Worm (Caenorhabditis elegans): ENCODE results near the gene malt-1.

DNA sequence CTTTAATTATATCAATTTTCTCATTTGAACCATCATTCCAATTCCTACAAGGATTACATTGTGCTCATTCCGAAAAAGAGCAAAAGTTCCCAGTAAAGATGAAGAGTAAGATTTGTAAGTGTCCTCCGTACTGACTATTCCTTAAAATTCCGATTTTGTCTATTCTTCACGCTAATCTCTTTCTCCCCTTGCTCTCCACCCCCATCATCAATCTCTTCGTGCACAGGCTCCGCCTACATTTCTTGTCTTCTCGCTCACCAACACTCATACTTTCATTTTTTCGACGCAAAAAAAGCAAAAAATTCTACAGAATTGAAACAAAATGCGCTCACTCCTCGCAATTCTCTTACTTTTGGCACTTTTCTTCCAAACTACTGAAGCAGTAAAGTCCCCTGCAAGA is 35.2 kb downstream of the malt-1 start, which contains the start of gene B0252.8:
- TF ChIP-seq scrt-1 (GFP tag; IDR thresholded peaks at IDR 0.05), result no peak
- no peak for TF ChIP-seq ceh-36 (tag; optimal IDR thresholded peaks at IDR 0.05)

Data from whole organism, early embryonic.